Worm (Caenorhabditis elegans): ENCODE data around the gene C18H9.1.

- TF ChIP-seq nhr-11 (tag; optimal IDR thresholded peaks at IDR 0.05) (peak; percentile 39), ztf-11 (tag; optimal IDR thresholded peaks at IDR 0.05) (no peak)
These were observed 15.1 kb upstream of the C18H9.1 start, which contains the start of gene gyf-1 for ce11 chrII:6683663-6684285.

Data from whole organism, L4 larva.